Fruit fly (Drosophila melanogaster): Measurements from ENCODE around the gene Hsp67Bc.

Hsp67Bc gene

DNA sequence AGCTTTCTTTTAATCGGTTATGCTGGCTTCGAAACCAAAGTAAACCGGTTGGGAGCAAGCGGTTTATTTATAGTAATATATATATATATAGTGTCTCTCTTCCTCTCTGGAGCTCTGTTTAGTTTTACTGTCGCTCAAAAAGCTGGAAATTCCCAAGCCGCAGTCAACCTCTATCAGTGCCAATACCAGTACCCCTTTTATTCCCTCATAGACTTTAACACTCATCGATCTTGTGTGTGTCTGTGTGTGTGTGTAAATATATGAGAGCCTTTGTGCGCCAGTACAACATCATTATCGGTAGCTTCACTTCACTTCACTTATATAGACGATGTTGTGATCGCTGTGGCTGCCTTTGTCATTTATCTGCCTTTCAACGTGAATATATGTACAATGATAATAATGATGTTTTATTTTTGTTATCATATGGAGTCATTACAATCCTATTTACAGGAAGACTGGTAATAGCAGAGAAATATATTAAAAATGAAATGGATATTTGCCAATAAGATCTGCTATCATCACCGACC lies 34.3 kb downstream of the Hsp67Bc start:
- TF ChIP-seq CG32264 (GFP tag; optimal IDR thresholded peaks at IDR 0.05), result no peak
- TF ChIP-seq dl (GFP tag; optimal IDR thresholded peaks at IDR 0.05; ENCODE audit: insufficient read depth in 1 of 2, partially characterized antibody in 2 of 2), result peak in 1 of 2 experiments; percentile 40

- no peak for TF ChIP-seq Mio (GFP tag; optimal IDR thresholded peaks at IDR 0.05)
- TF ChIP-seq ey (GFP tag; optimal IDR thresholded peaks at IDR 0.05), result no peak
- TF ChIP-seq woc (GFP tag; optimal IDR thresholded peaks at IDR 0.05), result no peak
- TF ChIP-seq foxo (GFP tag; optimal IDR thresholded peaks at IDR 0.05), result peak in 1 of 2 experiments; percentile 14
- no peak for TF ChIP-seq Dif (GFP tag; optimal IDR thresholded peaks at IDR 0.05; ENCODE audit: partially characterized antibody)
- no peak for TF ChIP-seq Abd-B (GFP tag; optimal IDR thresholded peaks at IDR 0.05)
- no peak for TF ChIP-seq CG9705 (GFP tag; optimal IDR thresholded peaks at IDR 0.05)
- TF ChIP-seq sage (GFP tag; optimal IDR thresholded peaks at IDR 0.05), result no peak
- TF ChIP-seq h (GFP tag; optimal IDR thresholded peaks at IDR 0.05), result peak; percentile 33
- no peak for TF ChIP-seq Hr83 (GFP tag; optimal IDR thresholded peaks at IDR 0.05; ENCODE audit: poor library complexity, severe bottlenecking)
- TF ChIP-seq dsf (GFP tag; optimal IDR thresholded peaks at IDR 0.05; ENCODE audit: borderline replicate concordance), result no peak
- TF ChIP-seq dmrt93B (GFP tag; optimal IDR thresholded peaks at IDR 0.05), result peak; percentile 4
- peak; percentile 11 for TF ChIP-seq OdsH (GFP tag; optimal IDR thresholded peaks at IDR 0.05)
- peak; percentile 13 for TF ChIP-seq rgr (GFP tag; optimal IDR thresholded peaks at IDR 0.05)
- TF ChIP-seq usp (GFP tag; optimal IDR thresholded peaks at IDR 0.05), result no peak
- no peak for TF ChIP-seq pan (optimal IDR thresholded peaks at IDR 0.05)
- peak in 1 of 2 experiments; percentile 0 for TF ChIP-seq dl (GFP tag; optimal IDR thresholded peaks at IDR 0.05; ENCODE audit: insufficient read depth in 1 of 2, partially characterized antibody in 2 of 2)
- TF ChIP-seq Sp1 (GFP tag; optimal IDR thresholded peaks at IDR 0.05), result peak; percentile 4
- TF ChIP-seq Rel (GFP tag; optimal IDR thresholded peaks at IDR 0.05), result no peak
- peak; percentile 91 for TF ChIP-seq Rel (tag; optimal IDR thresholded peaks at IDR 0.05)
- TF ChIP-seq Jra (GFP tag; optimal IDR thresholded peaks at IDR 0.05), result no peak
- peak; percentile 73 for TF ChIP-seq psq (GFP tag; optimal IDR thresholded peaks at IDR 0.05)
- TF ChIP-seq Hr78 (GFP tag; optimal IDR thresholded peaks at IDR 0.05), result no peak
Measured at dm6 chr3L:9335711-9336110, 36.6 kb downstream of the Hsp67Bc start.

DNA sequence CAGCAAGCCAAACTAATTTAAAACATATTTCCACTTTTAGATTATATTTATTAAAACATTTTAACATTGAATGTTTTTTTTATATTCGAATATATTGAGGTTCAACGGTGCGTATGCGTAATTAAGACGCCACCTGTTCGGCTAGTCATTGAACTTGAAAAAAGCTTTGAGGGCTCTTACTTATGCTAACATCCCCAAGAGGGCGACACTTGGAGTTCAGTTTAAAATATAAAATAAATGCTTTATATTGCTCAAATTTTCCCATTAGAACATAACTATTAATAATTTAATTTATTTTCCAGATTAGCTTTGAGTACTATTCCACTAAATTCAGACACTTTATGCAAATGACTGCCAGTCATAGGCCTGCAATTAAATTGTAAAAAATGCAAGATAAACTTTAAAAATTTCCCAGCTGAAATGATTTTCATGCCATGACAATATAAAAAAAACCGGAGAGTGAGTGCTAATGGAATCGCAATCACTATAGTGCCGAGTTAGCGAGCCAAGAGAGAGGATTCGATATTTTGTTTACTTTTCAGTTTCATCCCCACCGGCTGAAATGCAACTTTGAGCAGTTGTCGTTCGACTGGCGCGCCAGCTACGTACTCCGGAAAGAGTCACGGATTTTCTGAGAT lies 38.4 kb downstream of the Hsp67Bc start, which contains the start of gene PGRP-LA:
TSS of gene PGRP-LA (plus strand) at position 588 of the 638 bp plus-strand sequence.
- peak in 1 of 2 experiments; percentile 2 for TF ChIP-seq foxo (GFP tag; optimal IDR thresholded peaks at IDR 0.05)
- no peak for TF ChIP-seq dl (GFP tag; optimal IDR thresholded peaks at IDR 0.05; ENCODE audit: insufficient read depth in 1 of 2, partially characterized antibody in 2 of 2)
- TF ChIP-seq Myc (optimal IDR thresholded peaks at IDR 0.05), result peak; percentile 32
- no peak for TF ChIP-seq sv (GFP tag; optimal IDR thresholded peaks at IDR 0.05)
- no peak for TF ChIP-seq Hr83 (GFP tag; optimal IDR thresholded peaks at IDR 0.05; ENCODE audit: poor library complexity, severe bottlenecking)
- peak; percentile 18 for TF ChIP-seq HLH106 (tag; optimal IDR thresholded peaks at IDR 0.05)
- TF ChIP-seq Dfd (GFP tag; optimal IDR thresholded peaks at IDR 0.05), result no peak
